Fruit fly (Drosophila melanogaster) whole organism: Measurements from ENCODE around the gene CG6602.

Experiments
- CG8478 ChIP-seq: fragments of >200 bp; optimal IDR thresholded peaks from 2 replicates; lab custom pipeline; 2018; ENCODE audit warnings: inconsistent platforms
- Dll ChIP-seq: fragments of >200 bp; optimal IDR thresholded peaks from 2 replicates; lab custom pipeline; 2017
- EcR ChIP-seq, 2 experiments: fragments of >200 bp; optimal IDR thresholded peaks; 2 replicates each; lab custom pipeline; 2017; ENCODE audit warnings: missing biosample characterization in 2 of 2, missing genetic modification characterization in 2 of 2, missing genetic modification reagents in 2 of 2
- pan ChIP-seq: fragments of >200 bp; optimal IDR thresholded peaks from 2 replicates; lab custom pipeline; 2017
- psq ChIP-seq: fragments of >200 bp; optimal IDR thresholded peaks from 2 replicates; lab custom pipeline; 2017
- usp ChIP-seq: fragments of >200 bp; optimal IDR thresholded peaks from 2 replicates; lab custom pipeline; 2017; ENCODE audit warnings: missing biosample characterization, missing genetic modification characterization, mixed read lengths

CG6602 gene

DNA sequence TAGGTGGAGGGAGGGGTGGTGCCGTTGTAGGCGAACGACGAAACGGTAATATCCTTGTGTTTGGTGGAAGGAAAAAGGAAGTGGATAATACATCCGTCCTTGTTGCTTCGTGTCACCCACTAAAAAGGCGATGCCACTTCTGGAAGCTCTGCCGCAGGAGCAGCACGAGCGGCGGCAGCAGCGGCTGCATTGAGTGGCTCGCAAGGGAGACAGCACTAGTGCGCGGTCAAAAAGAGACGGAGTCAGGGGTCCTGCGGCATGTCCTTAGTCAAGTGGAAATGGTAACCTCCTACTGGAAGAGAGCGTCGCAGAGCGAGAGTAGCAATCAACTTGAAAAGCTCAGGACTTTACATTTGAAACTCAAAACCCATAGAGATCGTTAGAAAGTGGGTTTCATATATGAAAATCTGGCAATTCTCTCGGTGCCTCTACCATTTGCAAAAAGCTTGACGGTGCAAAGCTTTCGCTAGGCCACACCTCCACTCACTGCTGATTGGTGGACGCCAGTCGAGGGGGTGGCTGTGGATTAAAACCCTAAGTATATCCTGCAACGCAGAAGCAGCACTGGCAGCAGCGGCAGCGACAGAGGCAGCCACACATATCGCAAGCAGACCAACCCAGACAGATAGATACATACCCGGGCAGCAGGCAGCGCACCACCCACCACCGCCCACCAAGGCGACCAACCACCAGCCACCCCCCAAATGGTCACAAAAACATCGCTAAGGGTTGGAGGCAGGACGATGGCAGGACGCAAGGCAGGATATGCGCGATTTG lies 38.9 kb downstream of the CG6602 start:
- no peak for TF ChIP-seq psq (lab: Kevin White, UChicago)

DNA sequence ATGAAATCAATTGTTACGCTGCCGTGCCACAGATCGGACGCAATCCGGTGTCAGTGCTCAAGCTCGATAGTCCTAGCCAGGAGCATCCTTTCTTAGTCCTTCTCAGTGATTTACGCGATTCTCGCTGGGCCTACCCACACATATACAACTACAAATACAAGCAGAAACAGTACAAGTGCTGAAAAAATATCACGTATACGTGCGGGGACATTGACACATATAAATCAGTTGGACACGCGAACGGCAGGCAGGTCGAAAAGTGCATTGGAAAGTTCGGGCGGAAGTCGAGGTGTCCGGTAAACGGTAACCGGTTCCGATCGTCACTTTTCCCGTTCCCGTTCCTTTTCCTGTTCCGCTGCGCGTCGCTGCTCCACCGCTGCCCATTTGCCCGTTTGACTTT lies 39.5 kb downstream of the CG6602 start:
- TF ChIP-seq psq (lab: Kevin White, UChicago) = no peak
- no peak for TF ChIP-seq CG8478 (lab: Kevin White, UChicago)
- TF ChIP-seq Dll (lab: Kevin White, UChicago) = no peak
- TF ChIP-seq usp (GFP tag; lab: Kevin White, UChicago) = no peak
- TF ChIP-seq pan (lab: Kevin White, UChicago) = no peak
- TF ChIP-seq EcR (GFP tag; optimal IDR thresholded peaks at IDR 0.05; lab: Kevin White, UChicago) = no peak

DNA sequence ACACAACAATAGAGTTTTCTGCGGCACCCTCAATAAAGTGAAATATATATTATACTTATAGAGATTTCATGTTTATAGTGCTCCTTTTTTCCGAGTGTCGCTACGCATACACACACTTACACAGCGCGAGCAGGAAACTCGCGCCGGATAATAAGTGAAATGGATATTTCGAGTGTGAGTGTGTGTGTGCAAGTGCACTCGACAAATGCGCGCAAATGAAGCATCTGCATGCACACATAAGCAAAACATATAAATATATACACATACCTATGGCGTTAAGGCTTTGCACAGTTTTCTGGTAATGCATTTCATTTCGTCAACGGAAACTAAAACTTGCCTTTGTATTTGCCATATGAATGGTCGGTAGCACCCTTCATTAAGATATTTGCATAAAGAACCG lies 43.6 kb downstream of the CG6602 start:
- TF ChIP-seq usp (GFP tag; lab: Kevin White, UChicago) (no peak), Dll (lab: Kevin White, UChicago) (no peak), psq (lab: Kevin White, UChicago) (no peak), EcR (GFP tag; optimal IDR thresholded peaks at IDR 0.05; lab: Kevin White, UChicago) (no peak), pan (lab: Kevin White, UChicago) (no peak), CG8478 (lab: Kevin White, UChicago) (no peak)

DNA sequence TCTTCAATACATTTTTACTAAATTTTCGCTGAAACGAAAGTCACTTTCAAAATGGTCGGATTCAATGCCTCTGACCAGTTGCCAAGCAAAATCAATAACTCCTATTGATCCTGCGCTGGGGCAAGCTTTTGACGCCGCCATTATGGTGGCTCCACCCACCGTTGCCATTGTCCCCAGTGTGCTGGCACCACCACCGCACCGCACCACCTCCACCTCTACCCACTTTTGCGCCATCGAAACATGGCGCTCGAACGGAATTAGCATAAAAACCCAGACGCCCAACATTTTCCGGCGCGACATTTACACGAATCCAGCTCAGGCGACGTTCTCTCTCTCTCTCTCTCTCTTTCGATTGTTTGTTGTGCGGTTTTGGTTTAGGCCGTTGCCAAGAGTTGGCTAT lies 44.9 kb downstream of the CG6602 start:
- TF ChIP-seq EcR (GFP tag; optimal IDR thresholded peaks at IDR 0.05; lab: Kevin White, UChicago) (no peak), usp (GFP tag; lab: Kevin White, UChicago) (no peak), Dll (lab: Kevin White, UChicago) (no peak), CG8478 (lab: Kevin White, UChicago) (no peak), psq (lab: Kevin White, UChicago) (no peak), pan (lab: Kevin White, UChicago) (no peak)
